Fruit fly (Drosophila melanogaster) whole organism, embryonic: ENCODE measurements around the gene Trf4-2.
A peak's percentile ranks its signal among the peaks of the same experiment; 100 is the strongest.

Experiments used
- B-H1 ChIP-seq: fragments of 200-800 bp; sonication (Bioruptor generic); IDR thresholded peaks from 3 replicates; pipeline ENCODE4 v1.3.6; 2022; ENCODE audit warnings: missing biosample characterization, missing genetic modification characterization
- Blimp-1 ChIP-seq: fragments of 200-800 bp; sonication (Bioruptor generic); optimal IDR thresholded peaks from 3 replicates; lab custom pipeline; 2018; ENCODE audit warnings: missing biosample characterization, missing genetic modification characterization, mild to moderate bottlenecking, moderate library complexity, missing genetic modification reagents
- C15 ChIP-seq: fragments of 200-800 bp; sonication (Bioruptor generic); IDR thresholded peaks from 3 replicates; pipeline ENCODE4 v1.3.6; 2022; ENCODE audit warnings: missing biosample characterization, missing genetic modification characterization
- CG10147 ChIP-seq: fragments of 200-800 bp; sonication (Bioruptor generic); optimal IDR thresholded peaks from 2 replicates; lab custom pipeline; 2019; ENCODE audit warnings: missing biosample characterization, mild to moderate bottlenecking, missing genetic modification characterization, moderate library complexity
- CG10565 ChIP-seq: fragments of 200-800 bp; sonication (Bioruptor generic); optimal IDR thresholded peaks from 3 replicates; lab custom pipeline; 2016; ENCODE audit warnings: missing biosample characterization, mild to moderate bottlenecking, missing genetic modification characterization
- CG11695 ChIP-seq: fragments of 200-800 bp; sonication (Bioruptor generic); IDR thresholded peaks from 3 replicates; pipeline ENCODE4 v1.3.6; 2022; ENCODE audit warnings: missing biosample characterization, missing genetic modification characterization
- CG12236 ChIP-seq: fragments of 200-800 bp; sonication (Bioruptor generic); optimal IDR thresholded peaks from 2 replicates; lab custom pipeline; 2016; ENCODE audit warnings: missing biosample characterization, missing genetic modification characterization
- CG13287 ChIP-seq: fragments of 200-800 bp; sonication (Bioruptor generic); IDR thresholded peaks from 2 replicates; pipeline ENCODE4 v1.3.6; 2022; ENCODE audit warnings: missing biosample characterization, missing genetic modification characterization; ENCODE audit not compliant: partially characterized antibody
- CG15696 ChIP-seq: fragments of 200-800 bp; sonication (Bioruptor generic); optimal IDR thresholded peaks from 2 replicates; lab custom pipeline; 2019; ENCODE audit warnings: missing biosample characterization, mild to moderate bottlenecking, missing genetic modification characterization, moderate library complexity
- CG1602 ChIP-seq: fragments of 200-800 bp; sonication (Bioruptor generic); optimal IDR thresholded peaks from 3 replicates; lab custom pipeline; 2016; ENCODE audit warnings: missing biosample characterization, missing genetic modification characterization
- CG1647 ChIP-seq: fragments of 200-800 bp; sonication (Bioruptor generic); optimal IDR thresholded peaks from 3 replicates; lab custom pipeline; 2016; ENCODE audit warnings: missing biosample characterization, missing genetic modification characterization
- CG30020 ChIP-seq: fragments of 200-800 bp; optimal IDR thresholded peaks from 2 replicates; lab custom pipeline; 2019; ENCODE audit warnings: missing biosample characterization, mild to moderate bottlenecking, missing genetic modification characterization, moderate library complexity
- CG32772 ChIP-seq: fragments of 200-800 bp; sonication (Bioruptor generic); IDR thresholded peaks from 2 replicates; pipeline ENCODE4 v1.3.6; 2022; ENCODE audit warnings: missing biosample characterization, missing genetic modification characterization
- CG34422 ChIP-seq: fragments of 200-800 bp; sonication (Bioruptor generic); IDR thresholded peaks from 3 replicates; pipeline ENCODE4 v1.3.6; 2022; ENCODE audit warnings: missing biosample characterization, missing genetic modification characterization
- CG4328 ChIP-seq: fragments of 200-800 bp; sonication (Bioruptor generic); optimal IDR thresholded peaks from 3 replicates; lab custom pipeline; 2017; ENCODE audit warnings: missing biosample characterization, missing genetic modification reagents, missing genetic modification characterization
- CG4707 ChIP-seq: fragments of 200-800 bp; sonication (Bioruptor generic); optimal IDR thresholded peaks from 2 replicates; lab custom pipeline; 2018; ENCODE audit warnings: missing biosample characterization, mild to moderate bottlenecking, missing genetic modification characterization, moderate library complexity
- CG6791 ChIP-seq: fragments of 200-800 bp; sonication (Bioruptor generic); IDR thresholded peaks from 3 replicates; pipeline ENCODE4 v1.3.6; 2022; ENCODE audit warnings: missing biosample characterization, missing genetic modification characterization; ENCODE audit not compliant: partially characterized antibody
- CG7963 ChIP-seq: fragments of 200-800 bp; sonication (Bioruptor generic); IDR thresholded peaks from 3 replicates; pipeline ENCODE4 v1.3.6; 2022; ENCODE audit warnings: missing biosample characterization, missing genetic modification characterization; ENCODE audit not compliant: partially characterized antibody
- CG8924 ChIP-seq: fragments of 200-800 bp; optimal IDR thresholded peaks from 3 replicates; lab custom pipeline; 2019; ENCODE audit warnings: missing biosample characterization, mild to moderate bottlenecking, missing genetic modification characterization, moderate library complexity
- CG9797 ChIP-seq: fragments of 200-800 bp; sonication (Bioruptor generic); optimal IDR thresholded peaks from 3 replicates; lab custom pipeline; 2018; ENCODE audit warnings: missing biosample characterization, mild to moderate bottlenecking, missing genetic modification characterization
- CG9932 ChIP-seq: fragments of 200-800 bp; sonication (Bioruptor generic); IDR thresholded peaks from 2 replicates; pipeline ENCODE4 v1.3.6; 2022; ENCODE audit warnings: missing biosample characterization, missing genetic modification characterization
- Chrac-16 ChIP-seq: fragments of 200-800 bp; sonication (Bioruptor generic); optimal IDR thresholded peaks from 3 replicates; lab custom pipeline; 2016; ENCODE audit warnings: missing biosample characterization, missing genetic modification characterization
- D ChIP-seq, 2 experiments: fragments of 200-800 bp in 1 of 2; fragments of >200 bp in 1 of 2; sonication (Bioruptor generic) in 1 of 2; optimal IDR thresholded peaks; 2 replicates in 1 of 2; 3 replicates in 1 of 2; lab custom pipeline; 2017; ENCODE audit warnings: mild to moderate bottlenecking in 1 of 2, missing biosample characterization in 1 of 2, missing genetic modification characterization in 1 of 2, missing genetic modification reagents in 1 of 2
- Gug ChIP-seq: fragments of 200-800 bp; sonication (Bioruptor generic); IDR thresholded peaks from 4 replicates; pipeline ENCODE4 v1.3.6; 2022; ENCODE audit warnings: missing biosample characterization, missing genetic modification characterization
- H15 ChIP-seq: fragments of 200-800 bp; sonication (Bioruptor generic); IDR thresholded peaks from 3 replicates; pipeline ENCODE4 v1.3.6; 2022; ENCODE audit warnings: missing biosample characterization, missing genetic modification characterization
- Hmr ChIP-seq: fragments of 200-800 bp; sonication (Bioruptor generic); optimal IDR thresholded peaks from 3 replicates; lab custom pipeline; 2017; ENCODE audit warnings: mild to moderate bottlenecking, missing biosample characterization, missing genetic modification reagents, missing genetic modification characterization
- MTF-1 ChIP-seq: fragments of 200-800 bp; sonication (Bioruptor generic); optimal IDR thresholded peaks from 2 replicates; lab custom pipeline; 2018; ENCODE audit warnings: missing biosample characterization, mild to moderate bottlenecking, missing genetic modification characterization, borderline replicate concordance
- Mad ChIP-seq: fragments of 200-800 bp; sonication (Bioruptor generic); optimal IDR thresholded peaks from 2 replicates; lab custom pipeline; 2016; ENCODE audit warnings: missing biosample characterization, missing genetic modification characterization
- Stat92E ChIP-seq, 3 experiments: fragments of >200 bp in 2 of 3; fragments of 200-800 bp in 1 of 3; sonication (Bioruptor generic) in 1 of 3; optimal IDR thresholded peaks; 2 replicates each; lab custom pipeline; 2017 to 2019; ENCODE audit warnings: missing biosample characterization in 3 of 3, missing genetic modification characterization in 3 of 3, mild to moderate bottlenecking in 1 of 3, moderate library complexity in 1 of 3
- Xrp1 ChIP-seq: fragments of 200-800 bp; sonication (Bioruptor generic); IDR thresholded peaks from 2 replicates; pipeline ENCODE4 v1.3.6; 2022; ENCODE audit warnings: missing biosample characterization, missing genetic modification characterization
- abd-A ChIP-seq: fragments of 200-800 bp; sonication (Bioruptor generic); optimal IDR thresholded peaks from 3 replicates; lab custom pipeline; 2019; ENCODE audit warnings: missing biosample characterization, mild to moderate bottlenecking, missing genetic modification characterization, moderate library complexity
- amos ChIP-seq: fragments of 200-800 bp; sonication (Bioruptor generic); IDR thresholded peaks from 2 replicates; pipeline ENCODE4 v1.3.6; 2022; ENCODE audit warnings: missing biosample characterization, missing genetic modification characterization; ENCODE audit not compliant: partially characterized antibody
- crp ChIP-seq, 2 experiments: fragments of 200-800 bp; sonication (Bioruptor generic); optimal IDR thresholded peaks; 2 replicates in 1 of 2; 3 replicates in 1 of 2; lab custom pipeline; 2017; ENCODE audit warnings: missing biosample characterization in 2 of 2, missing genetic modification characterization in 2 of 2, mild to moderate bottlenecking in 1 of 2, moderate library complexity in 1 of 2
- disco-r ChIP-seq: fragments of 200-800 bp; sonication (Bioruptor generic); optimal IDR thresholded peaks from 2 replicates; lab custom pipeline; 2016; ENCODE audit warnings: missing biosample characterization, missing genetic modification characterization
- fd102C ChIP-seq: fragments of 200-800 bp; sonication (Bioruptor generic); optimal IDR thresholded peaks from 2 replicates; lab custom pipeline; 2018; ENCODE audit warnings: missing biosample characterization, mild to moderate bottlenecking, missing genetic modification characterization, moderate library complexity
- fd64A ChIP-seq: fragments of 200-800 bp; sonication (Bioruptor generic); optimal IDR thresholded peaks from 3 replicates; lab custom pipeline; 2018; ENCODE audit warnings: missing biosample characterization, mild to moderate bottlenecking, missing genetic modification characterization
- fu2 ChIP-seq: fragments of 200-800 bp; sonication (Bioruptor generic); optimal IDR thresholded peaks from 2 replicates; lab custom pipeline; 2016; ENCODE audit warnings: missing biosample characterization, missing genetic modification characterization
- gcm2 ChIP-seq: fragments of 200-800 bp; sonication (Bioruptor generic); optimal IDR thresholded peaks from 2 replicates; lab custom pipeline; 2016; ENCODE audit warnings: missing biosample characterization, missing genetic modification characterization
- hth ChIP-seq: fragments of >200 bp; optimal IDR thresholded peaks from 2 replicates; lab custom pipeline; 2017; ENCODE audit warnings: inconsistent platforms
- insv ChIP-seq, 2 experiments: fragments of 200-800 bp; sonication (Bioruptor generic); optimal IDR thresholded peaks; 3 replicates each; lab custom pipeline; 2016 to 2018; ENCODE audit warnings: missing biosample characterization in 2 of 2, missing genetic modification characterization in 2 of 2
- kni ChIP-seq: fragments of 200-800 bp; sonication (Bioruptor generic); optimal IDR thresholded peaks from 3 replicates; lab custom pipeline; 2017; ENCODE audit warnings: mild to moderate bottlenecking, missing biosample characterization, missing genetic modification reagents, missing genetic modification characterization
- knrl ChIP-seq: fragments of 200-800 bp; sonication (Bioruptor generic); IDR thresholded peaks from 3 replicates; pipeline ENCODE4 v1.3.6; 2022; ENCODE audit warnings: missing biosample characterization, missing genetic modification characterization; ENCODE audit not compliant: partially characterized antibody
- luna ChIP-seq: fragments of 200-800 bp; sonication (Bioruptor generic); optimal IDR thresholded peaks from 2 replicates; lab custom pipeline; 2016; ENCODE audit warnings: missing biosample characterization, missing genetic modification characterization
- rib ChIP-seq: fragments of 200-800 bp; sonication (Bioruptor generic); IDR thresholded peaks from 2 replicates; pipeline ENCODE4 v1.3.6; 2022; ENCODE audit warnings: missing biosample characterization, missing genetic modification characterization
- slp2 ChIP-seq: fragments of 200-800 bp; sonication (Bioruptor generic); optimal IDR thresholded peaks from 2 replicates; lab custom pipeline; 2016; ENCODE audit warnings: missing biosample characterization, missing genetic modification characterization
- wek ChIP-seq: fragments of 200-800 bp; sonication (Bioruptor generic); optimal IDR thresholded peaks from 3 replicates; lab custom pipeline; 2018; ENCODE audit warnings: missing biosample characterization, mild to moderate bottlenecking, missing genetic modification characterization, moderate library complexity
- zf30C ChIP-seq: fragments of 200-800 bp; sonication (Bioruptor generic); optimal IDR thresholded peaks from 3 replicates; lab custom pipeline; 2018; ENCODE audit warnings: missing biosample characterization, mild to moderate bottlenecking, missing genetic modification characterization

Trf4-2 gene

dm6 chr3R:24875939-24876842 lies 48.8 kb upstream of the Trf4-2 start, which contains the start of gene CG3744 (continued):
- TF ChIP-seq CG15696 (peak; percentile 91), CG12236 (GFP tag; lab: Kevin White, UChicago) (no peak), fd102C (GFP tag; lab: Kevin White, UChicago) (no peak), CG4707 (GFP tag; lab: Kevin White, UChicago) (peak; percentile 11), CG34422 (GFP tag; lab: Robert Waterston, UW) (peak; percentile 94), CG1602 (peak; percentile 90), CG10147 (GFP tag; lab: Kevin White, UChicago) (peak; percentile 85), rib (peak; percentile 90), luna (GFP tag; lab: Kevin White, UChicago) (peak; percentile 37), insv (GFP tag; optimal IDR thresholded peaks at IDR 0.05; lab: Kevin White, UChicago) (peak in 1 of 2 experiments; percentile 67), CG11695 (GFP tag; lab: Robert Waterston, UW) (peak; percentile 89), CG9797 (peak; percentile 80), hth (lab: Kevin White, UChicago) (no peak), zf30C (GFP tag; lab: Kevin White, UChicago) (peak; percentile 21), CG30020 (tag; lab: Kevin White, UChicago) (peak; percentile 72), slp2 (GFP tag; lab: Kevin White, UChicago) (peak; percentile 33), Gug (GFP tag; lab: Robert Waterston, UW) (peak; percentile 98), Blimp-1 (GFP tag; lab: Kevin White, UChicago) (peak; percentile 95), fd64A (no peak), CG4328 (GFP tag; lab: Kevin White, UChicago) (peak; percentile 85), MTF-1 (GFP tag; lab: Kevin White, UChicago) (peak; percentile 81), Mad (GFP tag; lab: Kevin White, UChicago) (peak; percentile 81), CG7963 (peak; percentile 93), knrl (GFP tag; lab: Robert Waterston, UW) (peak; percentile 96), crp (GFP tag; optimal IDR thresholded peaks at IDR 0.05; lab: Kevin White, UChicago) (no peak), Stat92E (GFP tag; optimal IDR thresholded peaks at IDR 0.05; lab: Kevin White, UChicago) (no peak), Chrac-16 (GFP tag; lab: Kevin White, UChicago) (peak; percentile 86), amos (GFP tag; lab: Robert Waterston, UW) (peak; percentile 94), CG6791 (GFP tag; lab: Robert Waterston, UW) (peak; percentile 93), CG10565 (peak; percentile 14), H15 (peak; percentile 93), Hmr (GFP tag; lab: Kevin White, UChicago) (peak; percentile 95), CG13287 (GFP tag; lab: Robert Waterston, UW) (peak; percentile 96), CG8924 (tag; lab: Kevin White, UChicago) (peak; percentile 90), CG9932 (GFP tag; lab: Robert Waterston, UW) (peak; percentile 99), Xrp1 (GFP tag; lab: Robert Waterston, UW) (peak; percentile 95), disco-r (no peak), wek (peak; percentile 23), abd-A (tag; lab: Kevin White, UChicago) (no peak), D (optimal IDR thresholded peaks at IDR 0.05; lab: Kevin White, UChicago) (no peak), D (GFP tag; optimal IDR thresholded peaks at IDR 0.05; lab: Kevin White, UChicago) (peak; percentile 76), C15 (peak; percentile 88), fu2 (GFP tag; lab: Kevin White, UChicago) (peak; percentile 78), kni (GFP tag; lab: Kevin White, UChicago) (peak; percentile 80), B-H1 (peak; percentile 92), CG32772 (peak; percentile 93), CG1647 (peak; percentile 77), gcm2 (GFP tag; lab: Kevin White, UChicago) (peak; percentile 43)
